Worm (Caenorhabditis elegans) whole organism, dauer: ENCODE measurements around the gene jun-1.

ENCODE experiments used
- unc-62 ChIP-seq: sonication (generic microtip); optimal IDR thresholded peaks from 2 replicates; lab custom pipeline; 2017; ENCODE audit warnings: missing biosample characterization, missing genetic modification reagents, missing genetic modification characterization

jun-1 gene

DNA sequence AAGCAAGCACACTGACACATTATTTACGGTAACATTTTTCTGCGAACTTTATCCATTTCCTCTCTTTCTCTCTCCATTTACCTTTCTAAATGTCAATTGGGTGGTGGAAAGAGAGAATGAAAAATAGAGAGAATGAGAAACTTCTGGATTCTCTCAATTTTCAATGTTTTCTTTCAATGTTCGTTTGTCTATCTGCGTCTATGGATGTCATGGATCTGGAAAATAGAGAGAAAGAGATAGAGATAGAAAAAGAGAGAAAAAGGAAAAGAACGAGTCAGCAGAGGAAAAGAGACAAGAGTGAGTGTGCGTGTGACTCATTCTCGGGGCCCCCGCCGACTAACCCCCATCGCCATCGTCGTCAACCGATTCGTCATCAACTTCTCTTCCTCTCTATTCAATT is at the start of gene jun-1:
Gene jun-1, plus strand, starts transcription at position 307 of the 400 bp plus-strand sequence.
- TF ChIP-seq unc-62 (GFP tag; lab: Kevin White, UChicago) = no peak

DNA sequence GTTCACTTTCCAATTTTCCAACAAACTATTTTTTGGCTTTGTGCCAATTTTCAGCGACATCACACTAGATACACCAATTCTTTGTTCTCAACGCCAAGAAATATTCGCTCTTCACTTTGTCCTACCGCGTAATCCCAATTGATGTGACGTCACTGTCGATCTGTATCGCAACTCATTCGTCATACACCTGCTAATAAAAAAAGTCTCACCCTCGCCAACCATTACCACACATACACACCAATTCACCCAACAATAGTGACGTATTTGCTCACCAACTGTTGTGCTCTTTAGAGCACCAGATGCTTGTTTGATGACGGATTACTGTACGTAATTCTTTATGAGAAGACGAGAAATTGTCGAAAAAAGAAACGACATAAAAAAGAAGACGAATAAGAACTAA is 49.6 kb upstream of the jun-1 start:
- TF ChIP-seq unc-62 (GFP tag; lab: Kevin White, UChicago) = no peak

DNA sequence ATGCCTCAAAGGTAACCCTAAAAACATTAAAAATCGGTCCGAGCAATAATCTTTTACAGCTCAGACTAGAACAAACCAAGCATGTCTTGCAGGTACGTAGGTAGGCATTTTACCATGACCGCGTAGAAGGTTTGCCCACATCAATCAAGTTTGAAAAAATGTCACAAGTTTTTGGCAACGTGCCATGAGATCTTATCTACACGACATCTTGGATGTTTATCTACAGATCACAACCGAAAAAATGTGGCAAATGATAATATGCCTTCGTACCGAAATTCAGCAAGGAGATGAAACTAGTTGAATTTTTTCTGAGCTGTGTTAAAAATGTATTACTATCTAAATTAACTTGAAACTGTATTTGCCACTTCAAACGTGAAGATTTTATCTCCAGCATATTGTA is 48.5 kb upstream of the jun-1 start:
- no peak for TF ChIP-seq unc-62 (GFP tag; lab: Kevin White, UChicago)

ce11 chrII:9069836-9070235 is 43.1 kb upstream of the jun-1 start:
- TF ChIP-seq unc-62 (GFP tag; lab: Kevin White, UChicago) = no peak

DNA sequence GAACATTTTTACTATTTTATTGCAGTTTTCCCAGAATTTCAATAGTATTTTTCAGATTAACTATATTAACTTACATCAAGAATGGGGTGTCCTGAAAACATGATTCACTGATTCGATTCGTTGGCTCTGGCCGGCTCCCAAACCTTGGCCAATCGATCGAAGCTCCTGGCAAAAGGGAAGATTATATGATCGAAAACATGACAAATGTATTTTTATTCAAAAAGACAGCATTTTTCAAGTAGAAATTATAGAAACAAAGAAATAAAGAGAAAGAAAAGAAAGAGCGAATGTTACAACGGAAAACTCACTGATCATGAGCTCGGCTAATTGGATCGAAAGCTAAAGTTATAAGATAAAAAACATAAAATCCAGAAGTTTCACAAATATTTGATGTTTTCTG is 42.2 kb upstream of the jun-1 start, which contains the start of gene T24B8.4:
Gene T24B8.4, minus strand, starts transcription at position 101 of the 400 bp plus-strand sequence.
- no peak for TF ChIP-seq unc-62 (GFP tag; lab: Kevin White, UChicago)

DNA sequence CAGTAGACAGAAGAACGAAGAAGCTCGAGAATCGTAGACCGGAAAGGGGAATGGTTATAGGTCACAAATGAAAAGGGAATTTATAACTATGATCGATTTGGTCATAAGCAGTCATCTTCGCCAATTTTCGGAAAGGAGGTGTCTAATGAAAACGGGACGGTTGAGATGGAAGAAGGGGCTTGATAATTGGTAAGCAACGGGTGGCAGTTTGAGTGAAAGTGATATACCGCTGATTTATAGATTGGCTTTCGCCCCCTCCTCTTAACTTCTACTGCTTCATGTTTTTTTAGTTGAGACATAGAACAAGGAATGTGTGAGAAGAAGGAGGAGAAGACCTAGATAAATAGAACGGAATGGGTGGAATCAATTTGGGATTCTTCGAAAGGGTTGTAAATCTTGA is 40.2 kb upstream of the jun-1 start:
- no peak for TF ChIP-seq unc-62 (GFP tag; lab: Kevin White, UChicago)

- no peak for TF ChIP-seq unc-62 (GFP tag; lab: Kevin White, UChicago)
Observed at ce11 chrII:9074492-9074891, 38.5 kb upstream of the jun-1 start.

- TF ChIP-seq unc-62 (GFP tag; lab: Kevin White, UChicago) = no peak
Observed at ce11 chrII:9076098-9076879, 36.7 kb upstream of the jun-1 start.

DNA sequence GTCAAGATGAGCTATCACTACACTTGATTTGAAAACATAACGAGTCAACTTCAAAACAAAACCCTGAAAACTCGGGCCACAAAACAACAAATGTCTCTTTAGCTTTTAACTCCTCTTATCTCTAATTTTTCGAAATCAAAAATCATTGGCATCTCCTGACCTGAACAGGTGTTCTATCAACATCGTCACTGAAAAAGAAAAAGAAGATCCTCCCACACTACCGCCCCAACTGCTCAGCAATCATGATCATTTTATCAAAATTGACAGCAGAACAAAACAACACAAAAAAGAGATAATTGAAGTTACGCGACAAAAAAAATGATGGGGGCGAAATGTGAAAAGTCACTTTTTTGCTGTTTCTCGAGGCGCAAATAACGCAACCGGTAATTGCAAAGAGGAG is 34.6 kb upstream of the jun-1 start:
- TF ChIP-seq unc-62 (GFP tag; lab: Kevin White, UChicago) = no peak

DNA sequence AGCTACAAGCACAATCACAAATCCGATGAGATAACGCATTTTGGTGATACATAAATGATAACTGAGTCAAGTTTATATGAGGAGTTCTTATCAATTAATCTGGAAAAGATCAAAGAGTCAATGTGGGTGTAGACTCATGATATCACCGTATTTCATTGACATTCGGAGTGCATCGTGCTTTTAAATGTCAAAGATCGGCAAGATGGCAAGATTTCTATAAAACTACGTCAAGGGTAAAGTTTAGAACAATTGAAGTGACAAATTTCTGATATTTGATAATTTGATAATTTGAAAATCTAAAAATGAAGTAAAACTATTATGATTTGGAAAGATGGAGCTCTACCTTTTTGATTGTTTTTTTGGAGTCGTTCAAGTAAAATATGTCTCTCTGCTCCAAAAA is 29.9 kb upstream of the jun-1 start, which contains the start of gene sysm-1:
Gene sysm-1, minus strand, starts transcription at position 101 of the 400 bp plus-strand sequence.
- TF ChIP-seq unc-62 (GFP tag; lab: Kevin White, UChicago) = no peak

- TF ChIP-seq unc-62 (GFP tag; lab: Kevin White, UChicago) = no peak
Observed at ce11 chrII:9086308-9086707, 26.6 kb upstream of the jun-1 start, which contains the start of gene hlh-3. TSS of gene hlh-3 (plus strand) at chrII:9086608.

DNA sequence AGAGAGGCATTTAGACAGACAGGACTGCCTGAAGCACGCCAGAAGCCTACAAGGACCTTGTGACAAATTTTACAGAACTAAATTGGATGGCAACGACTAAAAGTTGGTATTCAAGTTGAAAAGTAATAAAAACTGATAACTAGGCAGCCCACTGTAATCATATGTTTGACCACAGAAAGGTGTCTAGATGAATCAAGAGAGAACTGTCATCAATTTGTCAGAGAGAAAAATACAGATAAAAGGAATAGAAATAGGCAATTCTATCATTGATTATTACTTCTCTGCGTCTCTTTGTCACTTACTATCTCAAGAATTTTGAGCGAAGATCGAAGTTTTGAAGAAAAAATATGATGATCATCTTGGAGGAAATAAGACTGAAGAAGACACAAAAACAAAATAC is 20.0 kb upstream of the jun-1 start:
- no peak for TF ChIP-seq unc-62 (GFP tag; lab: Kevin White, UChicago)

- TF ChIP-seq unc-62 (GFP tag; lab: Kevin White, UChicago) = no peak
Observed at ce11 chrII:9093584-9093983, 19.4 kb upstream of the jun-1 start, which contains the start of gene C07H4.1. TSS of gene C07H4.1 (minus strand) at chrII:9093684.

DNA sequence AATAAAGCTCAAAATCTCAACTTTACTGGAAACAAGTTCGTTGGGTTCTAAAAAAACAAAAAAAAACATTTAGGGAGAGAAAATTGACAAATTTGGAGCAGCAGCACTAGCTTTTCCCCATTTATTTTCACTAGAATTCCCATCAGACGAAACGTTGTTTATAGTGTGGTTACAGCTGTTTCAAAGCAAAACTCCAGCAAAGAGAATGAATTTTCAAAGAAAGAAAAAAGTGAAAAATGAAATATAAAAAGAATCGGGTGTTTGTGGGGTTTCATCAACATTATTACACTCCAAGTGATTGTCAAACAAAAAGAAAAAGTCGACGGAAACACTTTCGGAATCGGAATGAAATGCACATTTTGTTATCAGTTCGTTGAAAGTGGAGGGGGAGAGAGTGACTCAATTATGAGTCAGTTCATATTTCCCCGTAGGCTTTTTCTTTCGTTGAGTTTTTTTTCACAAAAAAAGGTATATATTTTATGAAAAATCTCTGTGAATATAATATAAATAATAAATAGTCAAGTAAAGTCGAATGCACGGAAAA is 18.6 kb upstream of the jun-1 start:
- no peak for TF ChIP-seq unc-62 (GFP tag; lab: Kevin White, UChicago)

ce11 chrII:9097302-9097701 is 15.7 kb upstream of the jun-1 start:
- no peak for TF ChIP-seq unc-62 (GFP tag; lab: Kevin White, UChicago)

ce11 chrII:9098505-9098904 is 14.5 kb upstream of the jun-1 start, which contains the start of gene clh-5:
TSS of gene clh-5 (minus strand) at chrII:9098605.
- TF ChIP-seq unc-62 (GFP tag; lab: Kevin White, UChicago) = no peak

DNA sequence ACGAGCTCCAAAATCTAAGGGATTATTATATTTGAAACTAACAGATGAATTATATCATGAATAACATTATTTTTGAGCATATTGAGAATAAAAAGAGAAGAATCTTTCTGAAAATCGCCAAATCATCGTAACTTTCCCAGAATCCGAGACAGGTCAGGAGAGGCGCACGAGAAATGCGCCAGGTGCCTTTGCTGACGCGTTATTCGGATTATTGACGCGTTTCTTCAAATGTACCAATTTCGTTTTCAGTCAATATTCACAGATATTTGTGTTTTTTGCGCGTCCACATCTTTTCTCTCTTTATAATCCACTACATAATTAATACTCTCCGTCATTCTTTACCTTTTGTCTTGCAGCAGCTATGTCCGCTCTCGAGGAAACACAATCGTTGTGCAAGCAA is 13.9 kb upstream of the jun-1 start, which contains the start of gene T24H10.1:
Gene T24H10.1, plus strand, starts transcription at position 355 of the 400 bp plus-strand sequence.
- TF ChIP-seq unc-62 (GFP tag; lab: Kevin White, UChicago) = no peak
